Fruit fly (Drosophila melanogaster) whole organism, wandering third instar larva: ENCODE measurements around the gene CG1532.

Experiments used
- Abd-B ChIP-seq: fragments of >200 bp; optimal IDR thresholded peaks from 2 replicates; lab custom pipeline; 2017; ENCODE audit warnings: missing biosample characterization, missing genetic modification characterization
- CG32264 ChIP-seq: fragments of 200-800 bp; sonication (Bioruptor generic); optimal IDR thresholded peaks from 2 replicates; lab custom pipeline; 2016; ENCODE audit warnings: missing biosample characterization, missing genetic modification characterization
- CG9705 ChIP-seq: fragments of 200-800 bp; sonication (Bioruptor generic); optimal IDR thresholded peaks from 2 replicates; lab custom pipeline; 2018; ENCODE audit warnings: missing biosample characterization, mild to moderate bottlenecking, missing genetic modification characterization
- CrebA ChIP-seq: fragments of 200-800 bp; sonication (Bioruptor generic); optimal IDR thresholded peaks from 2 replicates; lab custom pipeline; 2016; ENCODE audit warnings: missing biosample characterization, mild to moderate bottlenecking, missing genetic modification characterization, borderline replicate concordance
- Dfd ChIP-seq: fragments of >200 bp; optimal IDR thresholded peaks from 2 replicates; lab custom pipeline; 2017; ENCODE audit warnings: missing biosample characterization, missing genetic modification characterization
- Dif ChIP-seq: fragments of 200-275, 200-300 bp; sonication (Bioruptor generic); optimal IDR thresholded peaks from 2 replicates; lab custom pipeline; 2018; ENCODE audit warnings: missing biosample characterization, missing genetic modification characterization; ENCODE audit not compliant: partially characterized antibody
- GATAd ChIP-seq: sonication (Bioruptor generic); optimal IDR thresholded peaks from 2 replicates; lab custom pipeline; 2016; ENCODE audit warnings: missing biosample characterization, missing genetic modification characterization
- HLH106 ChIP-seq: fragments of 200-800 bp; optimal IDR thresholded peaks from 3 replicates; lab custom pipeline; 2019; ENCODE audit warnings: missing biosample characterization, mild to moderate bottlenecking, missing genetic modification characterization, moderate library complexity
- Hnf4 ChIP-seq: fragments of 200-800 bp; sonication (Bioruptor generic); optimal IDR thresholded peaks from 2 replicates; lab custom pipeline; 2016; ENCODE audit warnings: missing biosample characterization, mild to moderate bottlenecking, missing genetic modification characterization
- Hr78 ChIP-seq: fragments of >200 bp; optimal IDR thresholded peaks from 2 replicates; lab custom pipeline; 2017; ENCODE audit warnings: missing biosample characterization, missing genetic modification characterization
- Mio ChIP-seq: sonication (Bioruptor generic); optimal IDR thresholded peaks from 2 replicates; lab custom pipeline; 2016; ENCODE audit warnings: missing biosample characterization, missing genetic modification characterization
- Myc ChIP-seq: fragments of >200 bp; optimal IDR thresholded peaks from 2 replicates; lab custom pipeline; 2017
- N ChIP-seq: fragments of >200 bp; optimal IDR thresholded peaks from 2 replicates; lab custom pipeline; 2018; ENCODE audit warnings: missing biosample characterization, missing external identifiers, missing genetic modification characterization
- Rel ChIP-seq, 2 experiments: fragments of 200-800 bp; sonication (Bioruptor generic) in 1 of 2; optimal IDR thresholded peaks; 2 replicates in 1 of 2; 3 replicates in 1 of 2; lab custom pipeline; 2016 to 2019; ENCODE audit warnings: mild to moderate bottlenecking in 2 of 2, missing biosample characterization in 2 of 2, missing genetic modification characterization in 2 of 2, moderate library complexity in 1 of 2
- Sp1 ChIP-seq: fragments of 200-800 bp; sonication (Bioruptor generic); optimal IDR thresholded peaks from 3 replicates; lab custom pipeline; 2019; ENCODE audit warnings: missing biosample characterization, mild to moderate bottlenecking, missing genetic modification characterization, moderate library complexity
- br ChIP-seq: fragments of 200-800 bp; sonication (Bioruptor generic); optimal IDR thresholded peaks from 2 replicates; lab custom pipeline; 2016; ENCODE audit warnings: missing biosample characterization, missing genetic modification characterization
- brk ChIP-seq: fragments of 200-800 bp; sonication (Bioruptor generic); optimal IDR thresholded peaks from 2 replicates; lab custom pipeline; 2016; ENCODE audit warnings: missing biosample characterization, mild to moderate bottlenecking, missing genetic modification characterization
- dmrt93B ChIP-seq: fragments of 200-800 bp; sonication (Bioruptor generic); optimal IDR thresholded peaks from 2 replicates; lab custom pipeline; 2018; ENCODE audit warnings: missing biosample characterization, mild to moderate bottlenecking, missing genetic modification characterization
- dsf ChIP-seq: sonication (Bioruptor generic); optimal IDR thresholded peaks from 2 replicates; lab custom pipeline; 2016; ENCODE audit warnings: missing biosample characterization, missing genetic modification characterization, borderline replicate concordance
- foxo ChIP-seq, 2 experiments: fragments of 200-800 bp; sonication (Bioruptor generic); optimal IDR thresholded peaks; 2 replicates in 1 of 2; 3 replicates in 1 of 2; lab custom pipeline; 2016 to 2017; ENCODE audit warnings: missing biosample characterization in 2 of 2, missing genetic modification characterization in 2 of 2
- fru ChIP-seq: fragments of 200-800 bp; sonication (Bioruptor generic); optimal IDR thresholded peaks from 3 replicates; lab custom pipeline; 2016; ENCODE audit warnings: missing biosample characterization, mild to moderate bottlenecking, missing genetic modification characterization
- h ChIP-seq: fragments of 200-800 bp; sonication (Bioruptor generic); optimal IDR thresholded peaks from 3 replicates; lab custom pipeline; 2016; ENCODE audit warnings: missing biosample characterization, mild to moderate bottlenecking, missing genetic modification characterization
- jim ChIP-seq: fragments of 175-275, 200-325 bp; sonication (Bioruptor generic); optimal IDR thresholded peaks from 2 replicates; lab custom pipeline; 2016; ENCODE audit warnings: missing biosample characterization, mild to moderate bottlenecking, missing genetic modification characterization
- lola ChIP-seq: fragments of >200 bp; optimal IDR thresholded peaks from 2 replicates; lab custom pipeline; 2017; ENCODE audit warnings: missing biosample characterization, missing genetic modification characterization
- pan ChIP-seq: fragments of >200 bp; optimal IDR thresholded peaks from 2 replicates; lab custom pipeline; 2017
- rgr ChIP-seq: fragments of 200-800 bp; sonication (Bioruptor generic); optimal IDR thresholded peaks from 3 replicates; lab custom pipeline; 2016; ENCODE audit warnings: missing biosample characterization, mild to moderate bottlenecking, missing genetic modification characterization
- sage ChIP-seq: fragments of 200-800 bp; sonication (Bioruptor generic); optimal IDR thresholded peaks from 2 replicates; lab custom pipeline; 2016; ENCODE audit warnings: missing biosample characterization, mild to moderate bottlenecking, missing genetic modification characterization
- sv ChIP-seq: fragments of 200-800 bp; sonication (Bioruptor generic); optimal IDR thresholded peaks from 3 replicates; lab custom pipeline; 2016; ENCODE audit warnings: missing biosample characterization, missing genetic modification characterization
- usp ChIP-seq: fragments of >200 bp; optimal IDR thresholded peaks from 2 replicates; lab custom pipeline; 2017; ENCODE audit warnings: missing biosample characterization, missing genetic modification characterization
- woc ChIP-seq: sonication (Bioruptor generic); optimal IDR thresholded peaks from 2 replicates; lab custom pipeline; 2016; ENCODE audit warnings: missing biosample characterization, mild to moderate bottlenecking, missing genetic modification characterization

The CG1532 gene

dm6 chrX:20984386-20984785 lies 43.8 kb downstream of the CG1532 start, which contains the start of gene CG11666:
CG11666 (plus strand) TSS chrX:20984686.
- no peak for TF ChIP-seq fru (GFP tag; lab: Kevin White, UChicago)
- no peak for TF ChIP-seq sage (GFP tag; lab: Kevin White, UChicago)
- no peak for TF ChIP-seq GATAd (GFP tag; lab: Kevin White, UChicago)
- no peak for TF ChIP-seq Rel (GFP tag; optimal IDR thresholded peaks at IDR 0.05; lab: Kevin White, UChicago)
- no peak for TF ChIP-seq Rel (tag; optimal IDR thresholded peaks at IDR 0.05; lab: Kevin White, UChicago)
- no peak for TF ChIP-seq Hnf4 (GFP tag; lab: Kevin White, UChicago)
- no peak for TF ChIP-seq Dfd (GFP tag; lab: Kevin White, UChicago)
- no peak for TF ChIP-seq woc (GFP tag; lab: Kevin White, UChicago)
- TF ChIP-seq h (GFP tag; lab: Kevin White, UChicago) = no peak
- no peak for TF ChIP-seq sv (GFP tag; lab: Kevin White, UChicago)
- no peak for TF ChIP-seq Sp1 (GFP tag; lab: Kevin White, UChicago)
- no peak for TF ChIP-seq Myc (lab: Kevin White, UChicago)
- TF ChIP-seq Hr78 (GFP tag; lab: Kevin White, UChicago) = no peak
- no peak for TF ChIP-seq CG32264 (GFP tag; lab: Kevin White, UChicago)
- no peak for TF ChIP-seq dsf (GFP tag; lab: Kevin White, UChicago)
- no peak for TF ChIP-seq br (GFP tag; lab: Kevin White, UChicago)
- TF ChIP-seq HLH106 (tag; lab: Kevin White, UChicago) = no peak
- no peak for TF ChIP-seq Abd-B (GFP tag; lab: Kevin White, UChicago)
- no peak for TF ChIP-seq dmrt93B (GFP tag; lab: Kevin White, UChicago)
- no peak for TF ChIP-seq CG9705 (GFP tag; lab: Kevin White, UChicago)

- TF ChIP-seq CrebA (GFP tag; lab: Kevin White, UChicago) (no peak), foxo (GFP tag; optimal IDR thresholded peaks at IDR 0.05; lab: Kevin White, UChicago) (no peak), rgr (GFP tag; lab: Kevin White, UChicago) (no peak), Myc (lab: Kevin White, UChicago) (no peak), N (no peak), Abd-B (GFP tag; lab: Kevin White, UChicago) (no peak), brk (GFP tag; lab: Kevin White, UChicago) (no peak), Dif (GFP tag; lab: Kevin White, UChicago) (no peak), CG9705 (GFP tag; lab: Kevin White, UChicago) (no peak), usp (GFP tag; lab: Kevin White, UChicago) (no peak), Sp1 (GFP tag; lab: Kevin White, UChicago) (no peak), Rel (GFP tag; optimal IDR thresholded peaks at IDR 0.05; lab: Kevin White, UChicago) (no peak), Rel (tag; optimal IDR thresholded peaks at IDR 0.05; lab: Kevin White, UChicago) (no peak), sv (GFP tag; lab: Kevin White, UChicago) (no peak), h (GFP tag; lab: Kevin White, UChicago) (no peak), CG32264 (GFP tag; lab: Kevin White, UChicago) (no peak), pan (lab: Kevin White, UChicago) (no peak), br (GFP tag; lab: Kevin White, UChicago) (no peak), lola (GFP tag; lab: Kevin White, UChicago) (no peak), jim (GFP tag; lab: Kevin White, UChicago) (no peak), Mio (GFP tag; lab: Kevin White, UChicago) (no peak)
- TF ChIP-seq, all 38 proteins: peak for 0
These were observed 50.2 kb downstream of the CG1532 start, which contains the start of gene CG44426 for dm6 chrX:20977986-20978385. CG44426 (plus strand) TSS chrX:20978286.
